Worm (Caenorhabditis elegans) whole organism, L3 larva: ENCODE results near the gene oig-8.

Experiments used
- ZK546.5 ChIP-seq: sonication (generic microtip); optimal IDR thresholded peaks from 2 replicates; lab custom pipeline; 2017; ENCODE audit warnings: missing biosample characterization, missing genetic modification characterization
- aly-2 ChIP-seq: fragments of 150-350 bp; optimal IDR thresholded peaks from 2 replicates; lab custom pipeline; 2014; ENCODE audit warnings: missing biosample characterization, missing genetic modification characterization
- daf-12 ChIP-seq: fragments of 150-350 bp; optimal IDR thresholded peaks from 2 replicates; lab custom pipeline; 2014; ENCODE audit warnings: missing biosample characterization, missing genetic modification reagents, missing genetic modification characterization
- elt-3 ChIP-seq, 3 experiments: fragments of 150-350 bp in 1 of 3; sonication (generic microtip) in 2 of 3; optimal IDR thresholded peaks; 2 replicates in 2 of 3; 4 replicates in 1 of 3; lab custom pipeline; 2014 to 2017; ENCODE audit warnings: missing biosample characterization in 3 of 3, missing genetic modification characterization in 3 of 3
- mdl-1 ChIP-seq: fragments of 150-350 bp; optimal IDR thresholded peaks from 2 replicates; lab custom pipeline; 2014; ENCODE audit warnings: missing biosample characterization, missing genetic modification characterization
- nhr-11 ChIP-seq: fragments of 150-350 bp; optimal IDR thresholded peaks from 2 replicates; lab custom pipeline; 2014; ENCODE audit warnings: missing biosample characterization, missing genetic modification characterization
- nhr-77 ChIP-seq: fragments of 150-350 bp; optimal IDR thresholded peaks from 2 replicates; lab custom pipeline; 2014; ENCODE audit warnings: missing biosample characterization, missing genetic modification characterization
- pha-4 ChIP-seq: fragments of 150-350 bp; optimal IDR thresholded peaks from 2 replicates; lab custom pipeline; 2014; ENCODE audit warnings: missing biosample characterization, missing genetic modification reagents, missing genetic modification characterization
- sea-2 ChIP-seq: fragments of 150-350 bp; sonication (generic microtip); optimal IDR thresholded peaks from 4 replicates; lab custom pipeline; 2014; ENCODE audit warnings: missing biosample characterization, missing genetic modification reagents, missing genetic modification characterization
- skn-1 ChIP-seq: fragments of 150-350 bp; optimal IDR thresholded peaks from 2 replicates; lab custom pipeline; 2014; ENCODE audit warnings: missing biosample characterization, missing genetic modification characterization
- snpc-4 ChIP-seq: fragments of 150-350 bp; optimal IDR thresholded peaks from 2 replicates; lab custom pipeline; 2014; ENCODE audit warnings: missing biosample characterization, missing genetic modification characterization
- unc-39 ChIP-seq: sonication (generic microtip); optimal IDR thresholded peaks from 4 replicates; lab custom pipeline; 2017; ENCODE audit warnings: missing biosample characterization, missing genetic modification characterization
- ztf-11 ChIP-seq: fragments of 150-350 bp; optimal IDR thresholded peaks from 2 replicates; lab custom pipeline; 2014; ENCODE audit warnings: missing biosample characterization, missing genetic modification characterization

- TF ChIP-seq nhr-77 (no peak), nhr-11 (tag; lab: Kevin White, UChicago) (no peak), snpc-4 (tag; lab: Kevin White, UChicago) (no peak), mdl-1 (tag; lab: Kevin White, UChicago) (no peak), skn-1 (tag; lab: Kevin White, UChicago) (no peak), sea-2 (GFP tag; lab: Kevin White, UChicago) (no peak), ZK546.5 (tag; lab: Kevin White, UChicago) (no peak), elt-3 (tag; optimal IDR thresholded peaks at IDR 0.05; lab: Kevin White, UChicago) (no peak), pha-4 (tag; lab: Kevin White, UChicago) (no peak), daf-12 (tag; lab: Kevin White, UChicago) (no peak), aly-2 (tag; lab: Kevin White, UChicago) (no peak), ztf-11 (no peak), unc-39 (no peak)
Observed at ce11 chrII:6608626-6609025, 40.3 kb downstream of the oig-8 start.
